Worm (Caenorhabditis elegans) whole organism, late embryonic: ENCODE data around the gene T25B2.1.

ENCODE experiments used
- F13H6.1 ChIP-seq: sonication (generic microtip); optimal IDR thresholded peaks from 2 replicates; lab custom pipeline; 2016; ENCODE audit warnings: missing genetic modification characterization, missing compliant biosample characterization
- ama-1 ChIP-seq: fragments of 150-350 bp; optimal IDR thresholded peaks from 2 replicates; lab custom pipeline; 2014
- ceh-9 ChIP-seq: sonication (generic microtip); optimal IDR thresholded peaks from 2 replicates; lab custom pipeline; 2016; ENCODE audit warnings: mild to moderate bottlenecking, missing genetic modification characterization, inconsistent platforms, missing compliant biosample characterization
- che-1 ChIP-seq: sonication (generic microtip); optimal IDR thresholded peaks from 2 replicates; lab custom pipeline; 2016; ENCODE audit warnings: mild to moderate bottlenecking, missing genetic modification characterization, missing compliant biosample characterization
- gmeb-2 ChIP-seq: sonication (generic microtip); optimal IDR thresholded peaks from 2 replicates; lab custom pipeline; 2016; ENCODE audit warnings: missing genetic modification characterization, inconsistent platforms, missing compliant biosample characterization
- lin-11 ChIP-seq: fragments of 200-800 bp; sonication (Bioruptor generic); optimal IDR thresholded peaks from 2 replicates; lab custom pipeline; 2018; ENCODE audit warnings: mild to moderate bottlenecking, missing genetic modification characterization, missing compliant biosample characterization
- mec-3 ChIP-seq: sonication (generic microtip); optimal IDR thresholded peaks from 2 replicates; lab custom pipeline; 2016; ENCODE audit warnings: borderline replicate concordance, missing genetic modification characterization, missing compliant biosample characterization
- npax-4 ChIP-seq: sonication (generic microtip); optimal IDR thresholded peaks from 2 replicates; lab custom pipeline; 2016; ENCODE audit warnings: missing genetic modification characterization, missing compliant biosample characterization
- pag-3 ChIP-seq: sonication (generic microtip); optimal IDR thresholded peaks from 2 replicates; lab custom pipeline; 2016; ENCODE audit warnings: missing compliant biosample characterization, missing genetic modification characterization, borderline replicate concordance
- pax-1 ChIP-seq: fragments of 150-350 bp; optimal IDR thresholded peaks from 2 replicates; lab custom pipeline; 2014; ENCODE audit warnings: missing biosample characterization, missing genetic modification characterization
- pha-4 ChIP-seq: fragments of 150-350 bp; optimal IDR thresholded peaks from 2 replicates; lab custom pipeline; 2018; ENCODE audit warnings: missing biosample characterization, missing genetic modification reagents, missing genetic modification characterization
- pqm-1 ChIP-seq: sonication (generic microtip); optimal IDR thresholded peaks from 2 replicates; lab custom pipeline; 2016; ENCODE audit warnings: missing genetic modification characterization, missing compliant biosample characterization
- rnt-1 ChIP-seq: sonication (generic microtip); optimal IDR thresholded peaks from 2 replicates; lab custom pipeline; 2016; ENCODE audit warnings: missing genetic modification characterization, missing compliant biosample characterization
- unc-55 ChIP-seq: sonication (generic microtip); optimal IDR thresholded peaks from 2 replicates; lab custom pipeline; 2017; ENCODE audit warnings: missing biosample characterization, missing genetic modification reagents, missing genetic modification characterization

ce11 chrX:6201542-6201941, 27.8 kb downstream of the T25B2.1 start:
- TF ChIP-seq ama-1 (no peak), pag-3 (tag; lab: Kevin White, UChicago) (no peak), pqm-1 (tag; lab: Kevin White, UChicago) (no peak), unc-55 (GFP tag; lab: Kevin White, UChicago) (no peak), che-1 (tag; lab: Kevin White, UChicago) (no peak), pha-4 (tag; lab: Kevin White, UChicago) (no peak), pax-1 (tag; lab: Kevin White, UChicago) (no peak), npax-4 (tag; lab: Kevin White, UChicago) (no peak), gmeb-2 (tag; lab: Kevin White, UChicago) (no peak), lin-11 (tag; lab: Kevin White, UChicago) (no peak), rnt-1 (no peak), F13H6.1 (tag; lab: Kevin White, UChicago) (no peak), ceh-9 (tag; lab: Kevin White, UChicago) (no peak), mec-3 (tag; lab: Kevin White, UChicago) (no peak)
